Fruit fly (Drosophila melanogaster) whole organism, embryonic: Measurements from ENCODE around the gene CG44094.

Source experiments
- CG10543 ChIP-seq: fragments of 200-800 bp; sonication (Bioruptor generic); optimal IDR thresholded peaks from 3 replicates; lab custom pipeline; 2017; ENCODE audit warnings: missing biosample characterization, mild to moderate bottlenecking, missing genetic modification characterization, moderate library complexity
- CG14014 ChIP-seq: fragments of 200-800 bp; sonication (Bioruptor generic); IDR thresholded peaks from 2 replicates; pipeline ENCODE4 v1.3.6; 2022; ENCODE audit warnings: missing biosample characterization, missing genetic modification characterization
- CG1832 ChIP-seq: fragments of 200-800 bp; sonication (Bioruptor generic); optimal IDR thresholded peaks from 2 replicates; lab custom pipeline; 2017; ENCODE audit warnings: missing biosample characterization, mild to moderate bottlenecking, missing genetic modification characterization, inconsistent platforms
- Oli ChIP-seq: fragments of 200-800 bp; sonication (Bioruptor generic); optimal IDR thresholded peaks from 2 replicates; lab custom pipeline; 2018; ENCODE audit warnings: missing biosample characterization, mild to moderate bottlenecking, missing genetic modification characterization, moderate library complexity
- Ravus ChIP-seq: fragments of 200-800 bp; sonication (Bioruptor generic); IDR thresholded peaks from 2 replicates; pipeline ENCODE4 v1.3.6; 2022; ENCODE audit warnings: missing biosample characterization, missing genetic modification characterization
- Tbp ChIP-seq: fragments of >200 bp; optimal IDR thresholded peaks from 2 replicates; lab custom pipeline; 2018; ENCODE audit warnings: missing biosample characterization, missing genetic modification characterization
- al ChIP-seq: fragments of 200-800 bp; sonication (Bioruptor generic); IDR thresholded peaks from 2 replicates; pipeline ENCODE4 v1.3.6; 2022; ENCODE audit warnings: missing biosample characterization, missing genetic modification characterization
- croc ChIP-seq: fragments of 200-800 bp; sonication (Bioruptor generic); conservative IDR thresholded peaks from 3 replicates; pipeline ENCODE4 v1.3.6; 2022; ENCODE audit warnings: missing biosample characterization, missing genetic modification characterization
- insv ChIP-seq, 2 experiments: fragments of 200-800 bp; sonication (Bioruptor generic); optimal IDR thresholded peaks; 3 replicates each; lab custom pipeline; 2016 to 2018; ENCODE audit warnings: missing biosample characterization in 2 of 2, missing genetic modification characterization in 2 of 2
- lmd ChIP-seq: fragments of 200-800 bp; sonication (Bioruptor generic); IDR thresholded peaks from 2 replicates; pipeline ENCODE4 v1.3.6; 2022; ENCODE audit warnings: missing biosample characterization, missing genetic modification characterization

DNA sequence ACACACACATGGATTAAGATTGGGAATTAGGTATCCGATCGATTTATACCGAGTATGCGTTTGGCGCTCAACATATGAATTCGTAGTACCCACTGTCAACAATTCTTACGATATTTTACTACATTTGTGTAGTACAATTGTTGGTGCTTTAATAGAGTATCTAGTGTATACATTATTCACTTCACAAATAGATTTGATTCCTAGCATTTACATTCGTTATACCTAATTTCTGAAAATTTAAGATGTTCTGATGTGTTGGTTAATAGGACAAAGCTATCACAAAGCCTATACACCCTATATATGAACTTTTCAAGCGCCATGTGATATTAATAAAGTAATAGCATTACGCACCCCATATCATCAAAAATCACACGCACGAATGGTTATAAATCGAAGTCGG lies 48.3 kb upstream of the CG44094 start:
- TF ChIP-seq CG14014 (GFP tag; lab: Robert Waterston, UW) (no peak), al (GFP tag; lab: Robert Waterston, UW) (no peak), Oli (tag; lab: Kevin White, UChicago) (no peak), croc (GFP tag; lab: Robert Waterston, UW) (no peak), insv (GFP tag; optimal IDR thresholded peaks at IDR 0.05; lab: Kevin White, UChicago) (no peak), CG1832 (GFP tag; lab: Kevin White, UChicago) (no peak), Ravus (GFP tag; lab: Robert Waterston, UW) (no peak), Tbp (GFP tag; lab: Kevin White, UChicago) (no peak), lmd (GFP tag; lab: Robert Waterston, UW) (no peak), CG10543 (GFP tag; lab: Kevin White, UChicago) (no peak)
